Fruit fly (Drosophila melanogaster) whole organism, wandering third instar larva: ENCODE data around the gene Prp6.

Experiments used
- h ChIP-seq: fragments of 200-800 bp; sonication (Bioruptor generic); optimal IDR thresholded peaks from 3 replicates; lab custom pipeline; 2016; ENCODE audit warnings: missing biosample characterization, mild to moderate bottlenecking, missing genetic modification characterization
- jim ChIP-seq: fragments of 175-275, 200-325 bp; sonication (Bioruptor generic); optimal IDR thresholded peaks from 2 replicates; lab custom pipeline; 2016; ENCODE audit warnings: missing biosample characterization, mild to moderate bottlenecking, missing genetic modification characterization

dm6 chr3L:18896297-18896863, 8.8 kb upstream of the Prp6 start:
- TF ChIP-seq h (GFP tag; lab: Kevin White, UChicago) (no peak), jim (no peak)
